Worm (Caenorhabditis elegans) whole organism, early embryonic: ENCODE measurements around the gene T04B2.8.

Experiments used
- B0310.2 ChIP-seq: sonication (generic microtip); optimal IDR thresholded peaks from 2 replicates; lab custom pipeline; 2016; ENCODE audit warnings: mild to moderate bottlenecking, missing genetic modification characterization, missing compliant biosample characterization
- F13C5.2 ChIP-seq: sonication (generic microtip); optimal IDR thresholded peaks from 2 replicates; lab custom pipeline; 2017; ENCODE audit warnings: mild to moderate bottlenecking, missing genetic modification characterization, inconsistent platforms, missing compliant biosample characterization
- aly-1 ChIP-seq: sonication (generic microtip); optimal IDR thresholded peaks from 2 replicates; lab custom pipeline; 2016; ENCODE audit warnings: missing genetic modification characterization, missing compliant biosample characterization
- ama-1 ChIP-seq: fragments of 150-350 bp; optimal IDR thresholded peaks from 2 replicates; lab custom pipeline; 2014
- ceh-13 ChIP-seq: fragments of 200-800 bp; sonication (Bioruptor generic); optimal IDR thresholded peaks from 2 replicates; lab custom pipeline; 2018; ENCODE audit warnings: mild to moderate bottlenecking, missing genetic modification characterization, missing compliant biosample characterization
- ceh-36 ChIP-seq: sonication (generic microtip); optimal IDR thresholded peaks from 2 replicates; lab custom pipeline; 2016; ENCODE audit warnings: missing genetic modification characterization, inconsistent platforms, missing compliant biosample characterization
- ets-7 ChIP-seq: sonication (generic microtip); optimal IDR thresholded peaks from 2 replicates; lab custom pipeline; 2016; ENCODE audit warnings: missing genotype, missing genetic modification characterization, missing compliant biosample characterization
- flt-1 ChIP-seq: fragments of 200-800 bp; sonication (Bioruptor generic); IDR thresholded peaks from 2 replicates; pipeline ENCODE4 v1.3.6; 2022; ENCODE audit warnings: missing genetic modification characterization, missing compliant biosample characterization
- hmbx-1 ChIP-seq: sonication (generic microtip); optimal IDR thresholded peaks from 2 replicates; lab custom pipeline; 2016; ENCODE audit warnings: mild to moderate bottlenecking, missing genetic modification characterization, missing compliant biosample characterization
- hmg-4 ChIP-seq: fragments of 200-800 bp; sonication (Bioruptor generic); optimal IDR thresholded peaks from 2 replicates; lab custom pipeline; 2018; ENCODE audit warnings: mild to moderate bottlenecking, missing genetic modification characterization, missing compliant biosample characterization
- hnd-1 ChIP-seq: sonication (generic microtip); optimal IDR thresholded peaks from 2 replicates; lab custom pipeline; 2016; ENCODE audit warnings: missing genetic modification characterization, missing compliant biosample characterization
- pes-1 ChIP-seq: fragments of 200-800 bp; sonication (Bioruptor generic); IDR thresholded peaks from 2 replicates; pipeline ENCODE4 v1.3.6; 2022; ENCODE audit warnings: missing genetic modification reagents, missing genetic modification characterization, missing compliant biosample characterization
- scrt-1 ChIP-seq: fragments of 200-800 bp; sonication (Bioruptor generic); IDR thresholded peaks from 2 replicates; pipeline ENCODE4 v1.3.6; 2022; ENCODE audit warnings: missing genetic modification characterization, missing compliant biosample characterization
- sea-1 ChIP-seq: fragments of 200-800 bp; sonication (Bioruptor generic); conservative IDR thresholded peaks from 2 replicates; pipeline ENCODE4 v1.3.6; 2022; ENCODE audit warnings: missing genetic modification characterization, missing compliant biosample characterization
- tbx-11 ChIP-seq: fragments of 200-800 bp; sonication (Bioruptor generic); IDR thresholded peaks from 2 replicates; pipeline ENCODE4 v1.3.6; 2022; ENCODE audit warnings: missing genetic modification characterization, missing compliant biosample characterization
- tbx-37 ChIP-seq: fragments of 200-800 bp; sonication (Bioruptor generic); conservative IDR thresholded peaks from 2 replicates; pipeline ENCODE4 v1.3.6; 2022; ENCODE audit warnings: missing genetic modification reagents, missing genetic modification characterization, missing compliant biosample characterization
- tra-4 ChIP-seq: sonication (generic microtip); optimal IDR thresholded peaks from 2 replicates; lab custom pipeline; 2017; ENCODE audit warnings: missing genetic modification characterization, missing compliant biosample characterization

Gene T04B2.8

ce11 chrIV:10026129-10026528 lies 24.9 kb downstream of the T04B2.8 start:
- TF ChIP-seq ets-7 (tag; lab: Kevin White, UChicago) (no peak), hnd-1 (tag; lab: Kevin White, UChicago) (no peak), flt-1 (no peak), sea-1 (GFP tag; lab: Robert Waterston, UW) (no peak), aly-1 (no peak), hmbx-1 (tag; lab: Kevin White, UChicago) (no peak), pes-1 (GFP tag; lab: Robert Waterston, UW) (no peak), tra-4 (tag; lab: Kevin White, UChicago) (no peak), F13C5.2 (no peak), ama-1 (no peak), ceh-13 (GFP tag; lab: Kevin White, UChicago) (no peak), ceh-36 (tag; lab: Kevin White, UChicago) (no peak), tbx-37 (GFP tag; lab: Robert Waterston, UW) (no peak)

- TF ChIP-seq ama-1 (no peak), scrt-1 (GFP tag; lab: Robert Waterston, UW) (no peak), pes-1 (GFP tag; lab: Robert Waterston, UW) (no peak), hmbx-1 (tag; lab: Kevin White, UChicago) (no peak), ceh-13 (GFP tag; lab: Kevin White, UChicago) (no peak), tbx-11 (GFP tag; lab: Robert Waterston, UW) (no peak), tbx-37 (GFP tag; lab: Robert Waterston, UW) (no peak), tra-4 (tag; lab: Kevin White, UChicago) (no peak), aly-1 (no peak), F13C5.2 (no peak), flt-1 (no peak), ets-7 (tag; lab: Kevin White, UChicago) (no peak), ceh-36 (tag; lab: Kevin White, UChicago) (no peak), sea-1 (GFP tag; lab: Robert Waterston, UW) (no peak), hmg-4 (GFP tag; lab: Kevin White, UChicago) (no peak), B0310.2 (tag; lab: Kevin White, UChicago) (no peak), hnd-1 (tag; lab: Kevin White, UChicago) (no peak)
Measured at ce11 chrIV:10022991-10023390, 28.0 kb downstream of the T04B2.8 start, which contains the start of gene F44D12.8. Gene F44D12.8 (plus strand): TSS chrIV:10023291.

- TF ChIP-seq sea-1 (GFP tag; lab: Robert Waterston, UW) (no peak), hnd-1 (tag; lab: Kevin White, UChicago) (no peak), F13C5.2 (no peak), ets-7 (tag; lab: Kevin White, UChicago) (no peak), hmg-4 (GFP tag; lab: Kevin White, UChicago) (no peak)
Measured at ce11 chrIV:10021283-10021682, 29.7 kb downstream of the T04B2.8 start, which contains the start of gene F44D12.19. Gene F44D12.19 (plus strand): TSS chrIV:10021583.

ce11 chrIV:10017633-10018032 lies 33.4 kb downstream of the T04B2.8 start, which contains the start of gene F44D12.2:
Gene F44D12.2 (minus strand): TSS chrIV:10017733.
- TF ChIP-seq tra-4 (tag; lab: Kevin White, UChicago) (no peak), ceh-13 (GFP tag; lab: Kevin White, UChicago) (no peak), hmbx-1 (tag; lab: Kevin White, UChicago) (no peak), hnd-1 (tag; lab: Kevin White, UChicago) (no peak), tbx-37 (GFP tag; lab: Robert Waterston, UW) (no peak), flt-1 (no peak), ama-1 (no peak), F13C5.2 (no peak), tbx-11 (GFP tag; lab: Robert Waterston, UW) (no peak), aly-1 (no peak), pes-1 (GFP tag; lab: Robert Waterston, UW) (no peak), scrt-1 (GFP tag; lab: Robert Waterston, UW) (no peak), ceh-36 (tag; lab: Kevin White, UChicago) (no peak), hmg-4 (GFP tag; lab: Kevin White, UChicago) (no peak), ets-7 (tag; lab: Kevin White, UChicago) (no peak), sea-1 (GFP tag; lab: Robert Waterston, UW) (no peak), B0310.2 (tag; lab: Kevin White, UChicago) (no peak)

ce11 chrIV:10016977-10017376 lies 34.0 kb downstream of the T04B2.8 start, which contains the start of gene ent-7:
Gene ent-7 (plus strand): TSS chrIV:10017277.
- no peak for TF ChIP-seq pes-1 (GFP tag; lab: Robert Waterston, UW)
- TF ChIP-seq ets-7 (tag; lab: Kevin White, UChicago), result no peak
- TF ChIP-seq tbx-37 (GFP tag; lab: Robert Waterston, UW), result no peak
- TF ChIP-seq scrt-1 (GFP tag; lab: Robert Waterston, UW), result no peak
- no peak for TF ChIP-seq sea-1 (GFP tag; lab: Robert Waterston, UW)
- TF ChIP-seq hnd-1 (tag; lab: Kevin White, UChicago), result no peak
- TF ChIP-seq F13C5.2, result no peak
- TF ChIP-seq aly-1, result no peak
- no peak for TF ChIP-seq B0310.2 (tag; lab: Kevin White, UChicago)
- TF ChIP-seq tbx-11 (GFP tag; lab: Robert Waterston, UW), result no peak
- no peak for TF ChIP-seq ceh-36 (tag; lab: Kevin White, UChicago)
- TF ChIP-seq ceh-13 (GFP tag; lab: Kevin White, UChicago), result no peak
- TF ChIP-seq hmg-4 (GFP tag; lab: Kevin White, UChicago), result no peak
- TF ChIP-seq flt-1, result no peak
- TF ChIP-seq hmbx-1 (tag; lab: Kevin White, UChicago), result no peak

- TF ChIP-seq hmbx-1 (tag; lab: Kevin White, UChicago), result no peak
- no peak for TF ChIP-seq sea-1 (GFP tag; lab: Robert Waterston, UW)
- no peak for TF ChIP-seq aly-1
- TF ChIP-seq ama-1, result no peak
- TF ChIP-seq tbx-11 (GFP tag; lab: Robert Waterston, UW), result no peak
- TF ChIP-seq tra-4 (tag; lab: Kevin White, UChicago), result no peak
- TF ChIP-seq B0310.2 (tag; lab: Kevin White, UChicago), result no peak
- TF ChIP-seq flt-1, result no peak
- TF ChIP-seq F13C5.2, result no peak
- no peak for TF ChIP-seq pes-1 (GFP tag; lab: Robert Waterston, UW)
- no peak for TF ChIP-seq hnd-1 (tag; lab: Kevin White, UChicago)
Measured at ce11 chrIV:10009536-10009935, 41.5 kb downstream of the T04B2.8 start, which contains the start of gene magu-4. Gene magu-4 (plus strand): TSS chrIV:10009753.

- TF ChIP-seq ceh-13 (GFP tag; lab: Kevin White, UChicago) (no peak), tbx-11 (GFP tag; lab: Robert Waterston, UW) (no peak), hmg-4 (GFP tag; lab: Kevin White, UChicago) (no peak), tbx-37 (GFP tag; lab: Robert Waterston, UW) (no peak), ceh-36 (tag; lab: Kevin White, UChicago) (no peak), tra-4 (tag; lab: Kevin White, UChicago) (no peak), ets-7 (tag; lab: Kevin White, UChicago) (no peak), F13C5.2 (no peak), hmbx-1 (tag; lab: Kevin White, UChicago) (no peak), aly-1 (no peak), flt-1 (no peak)
Measured at ce11 chrIV:10007758-10008157, 43.2 kb downstream of the T04B2.8 start.
